Fruit fly (Drosophila melanogaster) Kc167 (cell line): ENCODE results near the gene Msp300.

Source experiments
- Myc ChIP-seq: fragments of >200 bp; optimal IDR thresholded peaks from 2 replicates; lab custom pipeline; 2017; ENCODE audit warnings: missing external identifiers
- Sin3A ChIP-seq: fragments of >200 bp; optimal IDR thresholded peaks from 2 replicates; lab custom pipeline; 2018; ENCODE audit warnings: missing external identifiers
- h ChIP-seq: fragments of >200 bp; optimal IDR thresholded peaks from 3 replicates; lab custom pipeline; 2018; ENCODE audit warnings: missing external identifiers
- insv ChIP-seq: fragments of >200 bp; optimal IDR thresholded peaks from 3 replicates; lab custom pipeline; 2018; ENCODE audit warnings: missing external identifiers
- psq ChIP-seq: fragments of >200 bp; optimal IDR thresholded peaks from 2 replicates; lab custom pipeline; 2017; ENCODE audit warnings: missing external identifiers
- ttk ChIP-seq: sonication (Bioruptor generic); optimal IDR thresholded peaks from 2 replicates; lab custom pipeline; 2017; ENCODE audit warnings: missing external identifiers

Gene Msp300

dm6 chr2L:5247812-5248211 is 147.1 kb downstream of the Msp300 start:
- no peak for TF ChIP-seq Myc (lab: Kevin White, UChicago)
- no peak for TF ChIP-seq ttk
- TF ChIP-seq h (lab: Kevin White, UChicago): no peak
- TF ChIP-seq Sin3A (lab: Kevin White, UChicago): no peak
- no peak for TF ChIP-seq psq (lab: Kevin White, UChicago)
- TF ChIP-seq insv: no peak

- TF ChIP-seq h (lab: Kevin White, UChicago) (no peak), psq (lab: Kevin White, UChicago) (no peak), insv (no peak), Sin3A (lab: Kevin White, UChicago) (no peak), ttk (no peak), Myc (lab: Kevin White, UChicago) (no peak)
Measured at dm6 chr2L:5248582-5248981, 147.9 kb downstream of the Msp300 start.

- TF ChIP-seq ttk (no peak), Myc (lab: Kevin White, UChicago) (no peak), insv (no peak), psq (lab: Kevin White, UChicago) (no peak)
Measured at dm6 chr2L:5249766-5250165, 149.1 kb downstream of the Msp300 start.

dm6 chr2L:5251150-5251549 is 150.5 kb downstream of the Msp300 start:
- no peak for TF ChIP-seq insv
- TF ChIP-seq psq (lab: Kevin White, UChicago): no peak

dm6 chr2L:5251725-5252124 is 151.0 kb downstream of the Msp300 start:
- TF ChIP-seq ttk (no peak), insv (no peak), Myc (lab: Kevin White, UChicago) (no peak), psq (lab: Kevin White, UChicago) (no peak), h (lab: Kevin White, UChicago) (no peak), Sin3A (lab: Kevin White, UChicago) (no peak)

dm6 chr2L:5252399-5253030 is 151.8 kb downstream of the Msp300 start:
- TF ChIP-seq insv: no peak
- TF ChIP-seq Sin3A (lab: Kevin White, UChicago): no peak
- TF ChIP-seq ttk: no peak
- TF ChIP-seq psq (lab: Kevin White, UChicago): no peak
- TF ChIP-seq h (lab: Kevin White, UChicago): no peak
- no peak for TF ChIP-seq Myc (lab: Kevin White, UChicago)

- TF ChIP-seq psq (lab: Kevin White, UChicago) (no peak), insv (no peak), ttk (no peak), h (lab: Kevin White, UChicago) (no peak), Sin3A (lab: Kevin White, UChicago) (no peak), Myc (lab: Kevin White, UChicago) (no peak)
Measured at dm6 chr2L:5254105-5254711, 153.5 kb downstream of the Msp300 start.

- TF ChIP-seq h (lab: Kevin White, UChicago) (no peak), insv (no peak), Sin3A (lab: Kevin White, UChicago) (no peak), ttk (no peak), Myc (lab: Kevin White, UChicago) (no peak), psq (lab: Kevin White, UChicago) (no peak)
Measured at dm6 chr2L:5256036-5256846, 155.6 kb downstream of the Msp300 start.
